Fruit fly (Drosophila melanogaster): ENCODE data around the gene Syx7.

The Syx7 gene

dm6 chr3L:21462860-21463259 lies 17.2 kb downstream of the Syx7 start (continued):
- TF ChIP-seq Drgx (GFP tag; IDR thresholded peaks at IDR 0.05), result no peak
- TF ChIP-seq HLH3B (GFP tag; IDR thresholded peaks at IDR 0.05), result no peak
- TF ChIP-seq zen2 (GFP tag; IDR thresholded peaks at IDR 0.05; ENCODE audit: partially characterized antibody), result no peak
- peak; percentile 39 for TF ChIP-seq CG13775 (GFP tag; optimal IDR thresholded peaks at IDR 0.05)
- no peak for TF ChIP-seq ttk (GFP tag; IDR thresholded peaks at IDR 0.05)
- TF ChIP-seq Jarid2 (GFP tag; optimal IDR thresholded peaks at IDR 0.05), result peak; percentile 23
- TF ChIP-seq CHES-1-like (GFP tag; optimal IDR thresholded peaks at IDR 0.05), result no peak
- TF ChIP-seq tgo (GFP tag; IDR thresholded peaks at IDR 0.05), result no peak
- peak; percentile 49; the same call in 1 of the 2 replicates for TF ChIP-seq CG31441 (GFP tag; IDR thresholded peaks at IDR 0.05)
- no peak for TF ChIP-seq CG9215 (GFP tag; IDR thresholded peaks at IDR 0.05)
- TF ChIP-seq CG11723 (GFP tag; optimal IDR thresholded peaks at IDR 0.05), result peak; percentile 7
- TF ChIP-seq maf-S (GFP tag; optimal IDR thresholded peaks at IDR 0.05), result no peak
- TF ChIP-seq CG12299 (tag; optimal IDR thresholded peaks at IDR 0.05), result no peak
- TF ChIP-seq gsb (GFP tag; IDR thresholded peaks at IDR 0.05), result no peak
- TF ChIP-seq CG30431 (GFP tag; optimal IDR thresholded peaks at IDR 0.05), result no peak
- TF ChIP-seq Rfx (GFP tag; IDR thresholded peaks at IDR 0.05), result no peak
- peak in 1 of 2 experiments; percentile 35 for TF ChIP-seq Hr78 (GFP tag; optimal IDR thresholded peaks at IDR 0.05)
- no peak for TF ChIP-seq ham (GFP tag; IDR thresholded peaks at IDR 0.05)
- no peak for TF ChIP-seq CG12219 (GFP tag; optimal IDR thresholded peaks at IDR 0.05)
- no peak for TF ChIP-seq hbn (GFP tag; IDR thresholded peaks at IDR 0.05; ENCODE audit: partially characterized antibody)
- TF ChIP-seq CG16815 (GFP tag; optimal IDR thresholded peaks at IDR 0.05), result peak; percentile 28
- no peak for TF ChIP-seq prd (optimal IDR thresholded peaks at IDR 0.05)
- TF ChIP-seq prd (GFP tag; IDR thresholded peaks at IDR 0.05), result peak; percentile 28; the same call in 1 of the 3 replicates
- no peak for TF ChIP-seq CG15073 (GFP tag; optimal IDR thresholded peaks at IDR 0.05)
- TF ChIP-seq Lpt (GFP tag; optimal IDR thresholded peaks at IDR 0.05), result no peak
- TF ChIP-seq CG7928 (GFP tag; optimal IDR thresholded peaks at IDR 0.05), result no peak
- TF ChIP-seq Dp (GFP tag; optimal IDR thresholded peaks at IDR 0.05), result no peak
- TF ChIP-seq CG6765 (GFP tag; optimal IDR thresholded peaks at IDR 0.05), result no peak
- no peak for TF ChIP-seq CG10209 (GFP tag; optimal IDR thresholded peaks at IDR 0.05)
- TF ChIP-seq Fer3 (tag; optimal IDR thresholded peaks at IDR 0.05), result no peak
- no peak for TF ChIP-seq Fer1 (GFP tag; optimal IDR thresholded peaks at IDR 0.05)
- no peak for TF ChIP-seq crol (GFP tag; IDR thresholded peaks at IDR 0.05)
- no peak for TF ChIP-seq Elba2 (GFP tag; optimal IDR thresholded peaks at IDR 0.05)
- no peak for TF ChIP-seq Tbp (GFP tag; optimal IDR thresholded peaks at IDR 0.05)
- TF ChIP-seq Hmr (GFP tag; optimal IDR thresholded peaks at IDR 0.05), result no peak
- TF ChIP-seq CG4617 (GFP tag; optimal IDR thresholded peaks at IDR 0.05; ENCODE audit: borderline replicate concordance), result no peak
- TF ChIP-seq CG10274 (GFP tag; optimal IDR thresholded peaks at IDR 0.05), result no peak
- peak; percentile 2 for TF ChIP-seq CG1233 (GFP tag; optimal IDR thresholded peaks at IDR 0.05)
- TF ChIP-seq lilli (GFP tag; optimal IDR thresholded peaks at IDR 0.05), result no peak
- no peak for TF ChIP-seq eyg (GFP tag; optimal IDR thresholded peaks at IDR 0.05)
- no peak for TF ChIP-seq CG3847 (GFP tag; IDR thresholded peaks at IDR 0.05)
- no peak for TF ChIP-seq Atf6 (GFP tag; IDR thresholded peaks at IDR 0.05)
- no peak for TF ChIP-seq NC2α (GFP tag; optimal IDR thresholded peaks at IDR 0.05)
- peak; percentile 45 for TF ChIP-seq CG17829 (tag; optimal IDR thresholded peaks at IDR 0.05)
- TF ChIP-seq cad (GFP tag; optimal IDR thresholded peaks at IDR 0.05), result no peak
- no peak for TF ChIP-seq chn (GFP tag; optimal IDR thresholded peaks at IDR 0.05)
- no peak for TF ChIP-seq CG17612 (GFP tag; IDR thresholded peaks at IDR 0.05)
- TF ChIP-seq nmo (GFP tag; optimal IDR thresholded peaks at IDR 0.05), result peak; percentile 64
- TF ChIP-seq tio (GFP tag; optimal IDR thresholded peaks at IDR 0.05), result peak; percentile 23
- TF ChIP-seq yki (optimal IDR thresholded peaks at IDR 0.05), result no peak
- no peak for TF ChIP-seq sd (tag; optimal IDR thresholded peaks at IDR 0.05)
- TF ChIP-seq CG3995 (GFP tag; optimal IDR thresholded peaks at IDR 0.05), result no peak
- TF ChIP-seq NC2β (GFP tag; optimal IDR thresholded peaks at IDR 0.05), result no peak
